Fruit fly (Drosophila melanogaster) whole organism, wandering third instar larva: ENCODE measurements around the gene sac.

Experiments
- CG32264 ChIP-seq: fragments of 200-800 bp; sonication (Bioruptor generic); optimal IDR thresholded peaks from 2 replicates; lab custom pipeline; 2016; ENCODE audit warnings: missing biosample characterization, missing genetic modification characterization
- Dfd ChIP-seq: fragments of >200 bp; optimal IDR thresholded peaks from 2 replicates; lab custom pipeline; 2017; ENCODE audit warnings: missing biosample characterization, missing genetic modification characterization
- GATAd ChIP-seq: sonication (Bioruptor generic); optimal IDR thresholded peaks from 2 replicates; lab custom pipeline; 2016; ENCODE audit warnings: missing biosample characterization, missing genetic modification characterization
- Rel ChIP-seq, 2 experiments: fragments of 200-800 bp; sonication (Bioruptor generic) in 1 of 2; optimal IDR thresholded peaks; 2 replicates in 1 of 2; 3 replicates in 1 of 2; lab custom pipeline; 2016 to 2019; ENCODE audit warnings: mild to moderate bottlenecking in 2 of 2, missing biosample characterization in 2 of 2, missing genetic modification characterization in 2 of 2, moderate library complexity in 1 of 2
- dl ChIP-seq, 2 experiments: fragments of 175-275, 200-275 bp in 1 of 2; fragments of 200-275 bp in 1 of 2; sonication (Bioruptor generic); optimal IDR thresholded peaks; lab custom pipeline; 2018; ENCODE audit warnings: mild to moderate bottlenecking in 2 of 2, missing biosample characterization in 2 of 2, missing genetic modification characterization in 2 of 2, moderate library complexity in 2 of 2; ENCODE audit not compliant: partially characterized antibody in 2 of 2, insufficient read depth in 1 of 2
- dmrt93B ChIP-seq: fragments of 200-800 bp; sonication (Bioruptor generic); optimal IDR thresholded peaks from 2 replicates; lab custom pipeline; 2018; ENCODE audit warnings: missing biosample characterization, mild to moderate bottlenecking, missing genetic modification characterization
- usp ChIP-seq: fragments of >200 bp; optimal IDR thresholded peaks from 2 replicates; lab custom pipeline; 2017; ENCODE audit warnings: missing biosample characterization, missing genetic modification characterization

DNA sequence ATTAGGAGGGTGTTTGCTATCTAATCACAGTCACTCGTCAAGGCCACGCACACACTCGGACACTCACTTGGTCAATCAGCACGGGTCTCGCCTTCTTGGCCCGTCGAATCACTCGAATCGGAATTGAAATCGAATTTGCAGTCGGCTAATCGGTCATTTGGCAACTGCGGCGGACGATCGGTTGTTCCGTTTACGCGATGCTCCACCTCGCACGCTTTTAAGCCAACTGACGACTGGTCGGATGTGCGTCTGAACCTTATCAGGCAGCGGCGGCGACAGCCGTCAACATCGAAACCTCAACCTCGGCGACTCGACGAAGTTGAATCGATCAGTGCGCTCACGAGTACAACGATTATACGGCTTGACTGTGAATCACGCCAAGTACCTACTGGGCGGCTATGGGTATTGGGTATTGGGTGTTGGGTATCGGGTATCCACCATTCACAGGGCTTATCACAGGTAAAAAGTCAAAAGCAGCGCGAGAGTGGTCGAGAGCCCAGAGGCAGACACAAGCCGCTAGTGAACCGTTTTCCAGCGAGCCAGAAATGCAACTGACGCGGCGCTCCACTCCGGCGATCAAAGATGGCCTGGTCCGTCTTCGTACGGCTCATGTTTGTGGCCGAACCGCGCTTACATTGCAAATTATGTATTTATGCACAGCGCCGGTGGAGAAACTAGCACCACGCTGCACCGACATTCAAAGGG lies 9.4 kb upstream of the sac start:
- TF ChIP-seq dl (GFP tag; optimal IDR thresholded peaks at IDR 0.05; lab: Kevin White, UChicago; ENCODE audit: insufficient read depth in 1 of 2, partially characterized antibody in 2 of 2) (peak in 1 of 2 experiments; percentile 47), dmrt93B (GFP tag; lab: Kevin White, UChicago) (no peak), usp (GFP tag; lab: Kevin White, UChicago) (no peak), CG32264 (GFP tag; lab: Kevin White, UChicago) (no peak), GATAd (no peak), Dfd (GFP tag; lab: Kevin White, UChicago) (no peak), Rel (GFP tag; optimal IDR thresholded peaks at IDR 0.05; lab: Kevin White, UChicago) (no peak), Rel (tag; optimal IDR thresholded peaks at IDR 0.05; lab: Kevin White, UChicago) (peak; percentile 85)
